Worm (Caenorhabditis elegans) whole organism, L4/young adult: ENCODE measurements around the gene F36D3.16.

Experiments used
- dao-5 ChIP-seq: sonication (generic microtip); optimal IDR thresholded peaks from 2 replicates; lab custom pipeline; 2016; ENCODE audit warnings: missing genotype, missing genetic modification characterization, moderate library complexity, missing compliant biosample characterization
- him-1 ChIP-seq: sonication (generic microtip); optimal IDR thresholded peaks from 2 replicates; lab custom pipeline; 2016; ENCODE audit warnings: missing genotype, missing genetic modification reagents, missing genetic modification characterization, missing compliant biosample characterization

DNA sequence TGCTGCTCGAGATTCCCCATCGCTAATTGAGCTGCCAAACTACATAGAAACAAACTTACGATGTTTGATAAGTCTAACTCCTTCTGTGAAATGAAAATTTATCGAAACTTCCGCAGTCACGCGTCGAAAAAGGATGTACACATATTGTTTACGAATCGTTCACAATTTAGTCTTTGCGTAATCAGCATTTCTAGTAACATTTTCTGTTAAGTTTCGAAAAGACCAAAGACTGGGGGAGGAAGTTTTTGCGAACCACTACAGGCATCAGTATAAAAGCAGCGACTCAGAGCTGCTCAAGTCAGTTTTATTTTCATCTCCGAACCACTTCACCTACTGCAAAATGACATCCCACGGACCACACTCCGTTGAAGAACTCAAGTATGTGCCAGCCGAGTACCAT lies 39.7 kb upstream of the F36D3.16 start, which contains the start of gene sqst-4:
- TF ChIP-seq dao-5 (no peak), him-1 (tag; lab: Kevin White, UChicago) (no peak)
